Worm (Caenorhabditis elegans) whole organism, young adult: ENCODE results near the gene C01G12.16.

ENCODE experiments used
- C06A6.2 ChIP-seq: fragments of 200-800 bp; sonication (Bioruptor generic); conservative IDR thresholded peaks from 2 replicates; pipeline ENCODE4 v1.3.6; 2022; ENCODE audit warnings: missing genetic modification characterization, missing compliant biosample characterization
- F49E8.2 ChIP-seq: sonication (generic microtip); optimal IDR thresholded peaks from 3 replicates; lab custom pipeline; 2017; ENCODE audit warnings: missing genetic modification characterization, mild to moderate bottlenecking, missing compliant biosample characterization, antibody characterized with exemption, moderate library complexity; ENCODE audit not compliant: insufficient read depth
- T07F8.4 ChIP-seq: sonication (generic microtip); optimal IDR thresholded peaks from 2 replicates; lab custom pipeline; 2016; ENCODE audit warnings: mild to moderate bottlenecking, missing genetic modification characterization, moderate library complexity, missing compliant biosample characterization
- Y53G8AR.9 ChIP-seq: fragments of 200-800 bp; sonication (Bioruptor generic); conservative IDR thresholded peaks from 2 replicates; pipeline ENCODE4 v1.3.6; 2022; ENCODE audit warnings: missing genetic modification reagents, missing genetic modification characterization, missing compliant biosample characterization
- ama-1 ChIP-seq, 3 experiments: fragments of 150-350 bp in 1 of 3; sonication (generic microtip) in 2 of 3; optimal IDR thresholded peaks; 2 replicates each; lab custom pipeline; 2014 to 2018; ENCODE audit warnings: missing biosample characterization in 2 of 3, missing genetic modification characterization in 2 of 3, missing genetic modification reagents in 2 of 3
- athp-1 ChIP-seq: sonication (generic microtip); optimal IDR thresholded peaks from 2 replicates; lab custom pipeline; 2017; ENCODE audit warnings: mild to moderate bottlenecking, missing genetic modification characterization, missing compliant biosample characterization
- attf-3 ChIP-seq: fragments of 200-800 bp; sonication (Bioruptor generic); conservative IDR thresholded peaks from 2 replicates; pipeline ENCODE4 v1.3.6; 2022; ENCODE audit warnings: missing genetic modification reagents, missing genetic modification characterization, missing compliant biosample characterization
- attf-5 ChIP-seq: fragments of 200-800 bp; sonication (Bioruptor generic); optimal IDR thresholded peaks from 2 replicates; lab custom pipeline; 2018; ENCODE audit warnings: mild to moderate bottlenecking, missing genetic modification characterization, missing compliant biosample characterization
- bed-2 ChIP-seq: fragments of 200-800 bp; sonication (Bioruptor generic); IDR thresholded peaks from 2 replicates; pipeline ENCODE4 v1.3.6; 2022; ENCODE audit warnings: missing genetic modification reagents, missing genetic modification characterization, missing compliant biosample characterization
- ccch-3 ChIP-seq: fragments of 200-800 bp; sonication (Bioruptor generic); optimal IDR thresholded peaks from 2 replicates; lab custom pipeline; 2018; ENCODE audit warnings: mild to moderate bottlenecking, missing genetic modification characterization, missing compliant biosample characterization
- cebp-1 ChIP-seq, 2 experiments: fragments of 200-800 bp in 1 of 2; sonication (Bioruptor generic) in 1 of 2; sonication (generic microtip) in 1 of 2; IDR thresholded peaks in 1 of 2; optimal IDR thresholded peaks in 1 of 2; 2 replicates each; pipeline versions ENCODE4 v1.3.6 to Lab custom; 2017 to 2022; ENCODE audit warnings: missing compliant biosample characterization in 2 of 2, missing genetic modification characterization in 2 of 2, mild to moderate bottlenecking in 1 of 2, missing genetic modification reagents in 1 of 2, moderate library complexity in 1 of 2
- cebp-2 ChIP-seq: fragments of 200-800 bp; sonication (Bioruptor generic); IDR thresholded peaks from 2 replicates; pipeline ENCODE4 v1.3.6; 2022; ENCODE audit warnings: missing genetic modification characterization, missing compliant biosample characterization
- ceh-58 ChIP-seq: fragments of 200-800 bp; sonication (Bioruptor generic); IDR thresholded peaks from 2 replicates; pipeline ENCODE4 v1.3.6; 2022; ENCODE audit warnings: missing genetic modification characterization, missing compliant biosample characterization
- efl-1 ChIP-seq: fragments of 150-350 bp; optimal IDR thresholded peaks from 2 replicates; lab custom pipeline; 2014; ENCODE audit warnings: missing biosample characterization, missing genetic modification reagents, missing genetic modification characterization
- egl-44 ChIP-seq: fragments of 200-800 bp; sonication (Bioruptor generic); IDR thresholded peaks from 2 replicates; pipeline ENCODE4 v1.3.6; 2022; ENCODE audit warnings: missing genetic modification reagents, missing genetic modification characterization, missing compliant biosample characterization
- ekl-4 ChIP-seq: fragments of 200-800 bp; sonication (Bioruptor generic); IDR thresholded peaks from 2 replicates; pipeline ENCODE4 v1.3.6; 2022; ENCODE audit warnings: missing genetic modification reagents, missing genetic modification characterization, missing compliant biosample characterization
- him-1 ChIP-seq: sonication (generic microtip); optimal IDR thresholded peaks from 2 replicates; lab custom pipeline; 2016; ENCODE audit warnings: missing genotype, missing genetic modification reagents, missing genetic modification characterization, missing compliant biosample characterization
- hlh-26 ChIP-seq: fragments of 200-800 bp; sonication (Bioruptor generic); conservative IDR thresholded peaks from 2 replicates; pipeline ENCODE4 v1.3.6; 2022; ENCODE audit warnings: missing genetic modification reagents, missing genetic modification characterization, missing compliant biosample characterization
- hsf-1 ChIP-seq: fragments of 200-800 bp; sonication (Bioruptor generic); IDR thresholded peaks from 2 replicates; pipeline ENCODE4 v1.3.6; 2022; ENCODE audit warnings: missing genetic modification reagents, missing genetic modification characterization, missing compliant biosample characterization
- let-607 ChIP-seq, 2 experiments: fragments of 200-800 bp in 1 of 2; sonication (Bioruptor generic) in 1 of 2; sonication (generic microtip) in 1 of 2; optimal IDR thresholded peaks; 2 replicates each; lab custom pipeline; 2016 to 2018; ENCODE audit warnings: mild to moderate bottlenecking in 2 of 2, missing compliant biosample characterization in 2 of 2, missing genetic modification characterization in 2 of 2, moderate library complexity in 2 of 2, missing genotype in 1 of 2
- lin-35 ChIP-seq, 3 experiments: fragments of 150-350 bp in 2 of 3; sonication (generic microtip) in 1 of 3; optimal IDR thresholded peaks; 2 replicates each; lab custom pipeline; 2014 to 2018; ENCODE audit warnings: missing biosample characterization in 3 of 3, missing genetic modification characterization in 3 of 3, missing genetic modification reagents in 3 of 3
- lin-40 ChIP-seq: sonication (generic microtip); optimal IDR thresholded peaks from 2 replicates; lab custom pipeline; 2016; ENCODE audit warnings: missing genetic modification characterization, mild to moderate bottlenecking, missing compliant biosample characterization, missing genotype, missing genetic modification reagents
- madf-10 ChIP-seq: sonication (generic microtip); optimal IDR thresholded peaks from 2 replicates; lab custom pipeline; 2016; ENCODE audit warnings: mild to moderate bottlenecking, missing genetic modification characterization, missing compliant biosample characterization
- mes-4 ChIP-seq: sonication (generic microtip); optimal IDR thresholded peaks from 2 replicates; lab custom pipeline; 2016; ENCODE audit warnings: missing genotype, missing genetic modification characterization, missing compliant biosample characterization
- nfya-1 ChIP-seq: sonication (generic microtip); optimal IDR thresholded peaks from 2 replicates; lab custom pipeline; 2017; ENCODE audit warnings: antibody characterized with exemption, missing compliant biosample characterization, missing genetic modification characterization, borderline replicate concordance; ENCODE audit not compliant: insufficient read depth
- nfya-2 ChIP-seq: fragments of 200-800 bp; sonication (Bioruptor generic); IDR thresholded peaks from 2 replicates; pipeline ENCODE4 v1.3.6; 2022; ENCODE audit warnings: missing genetic modification reagents, missing genetic modification characterization, missing compliant biosample characterization
- nfyb-1 ChIP-seq: fragments of 200-800 bp; sonication (Bioruptor generic); IDR thresholded peaks from 2 replicates; pipeline ENCODE4 v1.3.6; 2022; ENCODE audit warnings: missing genetic modification reagents, missing genetic modification characterization, missing compliant biosample characterization
- pha-4 ChIP-seq: fragments of 150-350 bp; sonication (generic microtip); optimal IDR thresholded peaks from 2 replicates; lab custom pipeline; 2014; ENCODE audit warnings: missing biosample characterization, missing genetic modification reagents, missing genetic modification characterization
- rcor-1 ChIP-seq: fragments of 200-800 bp; sonication (Bioruptor generic); IDR thresholded peaks from 2 replicates; pipeline ENCODE4 v1.3.6; 2022; ENCODE audit warnings: missing genetic modification reagents, missing genetic modification characterization, missing compliant biosample characterization
- rpc-1 ChIP-seq, 2 experiments: fragments of 150-350 bp in 1 of 2; sonication (generic microtip) in 1 of 2; optimal IDR thresholded peaks; 2 replicates each; lab custom pipeline; 2014 to 2018; ENCODE audit warnings: missing biosample characterization in 1 of 2, missing genetic modification characterization in 1 of 2, missing genetic modification reagents in 1 of 2, missing genotype in 1 of 2
- sdz-38 ChIP-seq: sonication (generic microtip); optimal IDR thresholded peaks from 2 replicates; lab custom pipeline; 2016; ENCODE audit warnings: missing genotype, missing genetic modification characterization, missing compliant biosample characterization
- snpc-1.3 ChIP-seq: sonication (generic microtip); optimal IDR thresholded peaks from 2 replicates; lab custom pipeline; 2017; ENCODE audit warnings: missing genetic modification characterization, mild to moderate bottlenecking, missing compliant biosample characterization, antibody characterized with exemption, moderate library complexity, missing genotype, missing genetic modification reagents; ENCODE audit not compliant: insufficient read depth
- snpc-3.4 ChIP-seq: sonication (generic microtip); optimal IDR thresholded peaks from 2 replicates; lab custom pipeline; 2017; ENCODE audit warnings: missing genetic modification characterization, mild to moderate bottlenecking, missing compliant biosample characterization, antibody characterized with exemption, moderate library complexity, missing genotype, missing genetic modification reagents
- snpc-4 ChIP-seq, 5 experiments: fragments of 150-350 bp in 1 of 5; sonication (generic microtip) in 4 of 5; optimal IDR thresholded peaks; 2 replicates each; lab custom pipeline; 2014 to 2018; ENCODE audit warnings: missing genetic modification characterization in 5 of 5, missing biosample characterization in 3 of 5, antibody characterized with exemption in 2 of 5, mild to moderate bottlenecking in 2 of 5, missing compliant biosample characterization in 2 of 5, missing genotype in 2 of 5, moderate library complexity in 2 of 5, missing genetic modification reagents in 1 of 5
- sptf-2 ChIP-seq: fragments of 200-800 bp; sonication (Bioruptor generic); optimal IDR thresholded peaks from 2 replicates; lab custom pipeline; 2018; ENCODE audit warnings: mild to moderate bottlenecking, missing genetic modification characterization, missing compliant biosample characterization
- tbx-9 ChIP-seq: sonication (generic microtip); optimal IDR thresholded peaks from 2 replicates; lab custom pipeline; 2016; ENCODE audit warnings: borderline replicate concordance, missing genetic modification characterization, inconsistent platforms, missing compliant biosample characterization
- unc-62 ChIP-seq: fragments of 150-350 bp; optimal IDR thresholded peaks from 2 replicates; lab custom pipeline; 2014; ENCODE audit warnings: missing biosample characterization, missing genetic modification reagents, missing genetic modification characterization
- ztf-22 ChIP-seq: fragments of 200-800 bp; sonication (Bioruptor generic); optimal IDR thresholded peaks from 2 replicates; lab custom pipeline; 2018; ENCODE audit warnings: mild to moderate bottlenecking, missing genetic modification characterization, moderate library complexity, missing compliant biosample characterization
- ztf-25 ChIP-seq: fragments of 200-800 bp; sonication (Bioruptor generic); IDR thresholded peaks from 2 replicates; pipeline ENCODE4 v1.3.6; 2022; ENCODE audit warnings: missing genetic modification reagents, missing genetic modification characterization, missing compliant biosample characterization
- ztf-28 ChIP-seq: fragments of 200-800 bp; sonication (Bioruptor generic); IDR thresholded peaks from 2 replicates; pipeline ENCODE4 v1.3.6; 2022; ENCODE audit warnings: missing genetic modification reagents, missing genetic modification characterization, missing compliant biosample characterization

Gene C01G12.16

DNA sequence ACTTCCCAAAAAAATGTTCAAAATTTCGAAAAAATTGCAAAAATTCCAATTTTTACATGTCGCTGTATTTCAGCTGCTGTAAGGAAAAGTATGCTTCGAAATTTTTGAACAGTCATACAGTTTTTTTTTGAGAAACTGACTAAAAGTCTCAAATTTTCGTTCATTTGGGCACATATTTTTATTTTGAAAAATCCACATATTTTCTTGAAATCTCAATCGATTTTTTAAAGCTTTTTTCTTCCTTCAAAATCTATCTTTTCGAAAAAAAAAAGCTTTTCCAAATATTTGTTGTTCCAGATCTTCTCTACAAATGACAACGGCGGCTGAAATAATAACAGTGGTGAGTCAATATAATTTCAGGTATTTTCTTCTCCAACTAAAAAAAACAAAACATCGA is 35.9 kb downstream of the C01G12.16 start, which contains the start of gene asd-1 (continued):
- TF ChIP-seq cebp-2 (GFP tag; lab: Robert Waterston, UW): no peak

DNA sequence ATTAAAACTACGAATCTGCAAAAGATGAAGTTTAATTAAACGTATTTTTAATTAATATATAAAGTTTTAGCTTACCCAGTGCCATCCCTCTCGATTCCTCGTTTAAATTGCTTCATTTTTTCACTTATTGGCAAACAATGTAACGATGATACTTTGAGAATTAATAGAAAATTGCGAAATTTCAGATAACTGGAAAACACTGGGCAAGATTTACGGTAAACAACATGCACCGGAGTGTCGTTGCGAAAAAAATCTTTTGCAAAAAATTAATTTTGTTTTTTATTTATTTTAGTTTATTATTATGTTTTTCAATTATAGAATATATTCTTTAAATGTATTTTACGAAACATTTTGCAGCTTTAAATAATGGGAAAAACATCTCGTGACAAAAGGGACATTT is 43.0 kb downstream of the C01G12.16 start, which contains the start of the genes pelo-1 and R74.7:
pelo-1 (minus strand) TSS at position 151 of the 400 bp plus-strand sequence.
R74.7 (plus strand) TSS at position 358 of the 400 bp plus-strand sequence.
- TF ChIP-seq cebp-1 (GFP tag; IDR thresholded peaks at IDR 0.05; lab: Robert Waterston, UW): peak; percentile 70; the same call in 1 of the 2 replicates
- peak; percentile 95 for TF ChIP-seq cebp-1 (tag; optimal IDR thresholded peaks at IDR 0.05; lab: Kevin White, UChicago)
- TF ChIP-seq F49E8.2 (tag; lab: Kevin White, UChicago): no peak
- TF ChIP-seq ztf-25 (GFP tag; lab: Robert Waterston, UW): no peak
- no peak for TF ChIP-seq snpc-3.4 (tag; lab: Kevin White, UChicago)
- no peak for TF ChIP-seq unc-62 (GFP tag; lab: Kevin White, UChicago)
- no peak for TF ChIP-seq ztf-28
- peak; percentile 89 for TF ChIP-seq attf-3 (GFP tag; lab: Robert Waterston, UW)
- TF ChIP-seq athp-1 (tag; lab: Kevin White, UChicago): no peak
- TF ChIP-seq efl-1 (GFP tag; lab: Kevin White, UChicago): no peak

DNA sequence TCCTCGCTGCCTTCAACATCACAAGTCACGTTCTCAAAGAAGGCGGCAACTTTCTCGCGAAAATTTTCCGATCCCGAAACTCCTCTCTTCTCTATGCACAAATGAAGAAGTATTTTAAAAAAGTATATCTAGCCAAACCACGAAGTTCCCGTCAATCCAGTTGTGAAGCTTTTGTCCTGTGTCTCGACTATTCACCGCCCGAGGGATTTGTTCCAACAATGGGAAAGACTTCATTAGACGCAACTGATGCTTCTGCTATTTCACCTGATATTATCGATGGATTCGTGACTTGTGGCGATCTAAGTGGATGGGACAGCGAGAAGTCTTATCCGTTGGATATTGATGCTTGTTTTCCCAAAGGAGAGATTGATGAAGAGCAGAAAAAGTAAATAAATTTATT is 43.9 kb downstream of the C01G12.16 start:
- TF ChIP-seq rpc-1 (optimal IDR thresholded peaks at IDR 0.05; lab: Kevin White, UChicago) (no peak), rpc-1 (tag; optimal IDR thresholded peaks at IDR 0.05; lab: Kevin White, UChicago) (no peak), sdz-38 (tag; lab: Kevin White, UChicago) (no peak), hlh-26 (GFP tag; lab: Robert Waterston, UW) (no peak), ccch-3 (no peak), mes-4 (tag; lab: Kevin White, UChicago) (no peak), ekl-4 (GFP tag; lab: Robert Waterston, UW) (no peak), attf-5 (no peak), him-1 (tag; lab: Kevin White, UChicago) (no peak), tbx-9 (tag; lab: Kevin White, UChicago) (no peak)

DNA sequence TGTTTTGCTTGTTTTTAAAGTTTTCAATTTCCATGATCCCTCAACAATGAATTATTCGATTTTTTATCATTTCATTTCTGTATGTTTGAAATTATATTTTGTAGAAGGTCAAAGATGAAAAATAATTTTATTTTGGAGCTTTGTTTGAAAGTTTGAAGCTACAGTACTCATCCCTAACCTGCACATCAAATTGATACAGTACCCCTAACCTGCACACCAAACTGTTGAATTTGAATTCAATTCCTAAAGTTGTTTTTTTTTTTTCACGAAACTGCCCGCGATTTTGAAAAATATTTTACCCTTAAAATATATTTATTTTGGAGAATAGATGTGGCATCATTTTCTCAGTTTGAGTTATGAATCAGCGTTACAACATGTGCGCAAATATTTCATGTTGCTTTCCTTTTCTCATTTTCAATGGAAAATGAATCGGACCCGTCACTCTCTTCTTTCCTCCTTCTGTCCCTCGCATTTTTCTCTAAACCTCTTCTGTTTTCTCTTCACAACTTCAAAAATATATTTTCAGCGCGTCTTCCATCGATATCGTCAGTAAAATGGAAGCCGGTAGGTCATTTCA is 44.8 kb downstream of the C01G12.16 start, which contains the start of gene R74.8:
R74.8 (plus strand) TSS at position 527 of the 577 bp plus-strand sequence.
- TF ChIP-seq let-607 (tag; optimal IDR thresholded peaks at IDR 0.05; lab: Kevin White, UChicago) (no peak), lin-40 (tag; lab: Kevin White, UChicago) (no peak), madf-10 (no peak), snpc-1.3 (tag; lab: Kevin White, UChicago) (peak; percentile 38), T07F8.4 (tag; lab: Kevin White, UChicago) (no peak), C06A6.2 (no peak), sptf-2 (GFP tag; lab: Kevin White, UChicago) (no peak), attf-3 (GFP tag; lab: Robert Waterston, UW) (0 out of 2 replicates have a peak, but pooled peaks have one; percentile 27), nfyb-1 (no peak), ceh-58 (GFP tag; lab: Robert Waterston, UW) (no peak), ztf-22 (no peak), lin-35 (GFP tag; optimal IDR thresholded peaks at IDR 0.05; lab: Kevin White, UChicago) (peak in 1 of 3 experiments; percentile 29), ekl-4 (GFP tag; lab: Robert Waterston, UW) (no peak), egl-44 (GFP tag; lab: Robert Waterston, UW) (no peak), snpc-4 (GFP tag; optimal IDR thresholded peaks at IDR 0.05; lab: Kevin White, UChicago) (no peak), snpc-4 (tag; optimal IDR thresholded peaks at IDR 0.05; lab: Kevin White, UChicago) (no peak), hsf-1 (GFP tag; lab: Robert Waterston, UW) (peak; percentile 73), nfya-1 (tag; lab: Kevin White, UChicago) (no peak), ama-1 (optimal IDR thresholded peaks at IDR 0.05; lab: Kevin White, UChicago) (no peak), ama-1 (GFP tag; optimal IDR thresholded peaks at IDR 0.05; lab: Kevin White, UChicago) (no peak), nfya-2 (no peak), Y53G8AR.9 (no peak), pha-4 (no peak), rcor-1 (GFP tag; lab: Robert Waterston, UW) (no peak), bed-2 (GFP tag; lab: Robert Waterston, UW) (no peak), mes-4 (tag; lab: Kevin White, UChicago) (no peak)
